Worm (Caenorhabditis elegans): Measurements from ENCODE around the gene K12B6.9.

K12B6.9 gene

ce11 chrV:6278117-6279081 is 14.1 kb downstream of the K12B6.9 start, which contains the start of gene fil-2 (continued):
- TF ChIP-seq dmd-9 (GFP tag; IDR thresholded peaks at IDR 0.05) (no peak), lin-13 (GFP tag; optimal IDR thresholded peaks at IDR 0.05) (no peak), ceh-28 (tag; optimal IDR thresholded peaks at IDR 0.05) (no peak), nhr-41 (GFP tag; IDR thresholded peaks at IDR 0.05) (no peak), unc-62 (GFP tag; optimal IDR thresholded peaks at IDR 0.05 in 1 of 2) (peak; percentile 50 to 58), unc-62 (tag; optimal IDR thresholded peaks at IDR 0.05) (no peak), spr-3 (GFP tag; optimal IDR thresholded peaks at IDR 0.05) (no peak), mes-2 (tag; optimal IDR thresholded peaks at IDR 0.05; ENCODE audit: poor library complexity, severe bottlenecking) (no peak), hlh-11 (tag; optimal IDR thresholded peaks at IDR 0.05) (no peak), mep-1 (tag; optimal IDR thresholded peaks at IDR 0.05) (peak; percentile 59), ama-1 (optimal IDR thresholded peaks at IDR 0.05) (peak; percentile 24), hif-1 (tag; optimal IDR thresholded peaks at IDR 0.05) (peak in 1 of 2 experiments; percentile 12), dmd-6 (GFP tag; IDR thresholded peaks at IDR 0.05) (peak; percentile 41; the same call in 1 of the 2 replicates), lin-38 (GFP tag; IDR thresholded peaks at IDR 0.05) (no peak), ceh-32 (tag; optimal IDR thresholded peaks at IDR 0.05; ENCODE audit: poor library complexity) (no peak), mxl-3 (GFP tag; optimal IDR thresholded peaks at IDR 0.05) (no peak), hlh-30 (tag; optimal IDR thresholded peaks at IDR 0.05; ENCODE audit: insufficient read depth) (peak; percentile 5), dve-1 (tag; optimal IDR thresholded peaks at IDR 0.05; ENCODE audit: insufficient read depth) (peak; percentile 69), lin-1 (GFP tag; IDR thresholded peaks at IDR 0.05) (no peak), ceh-82 (tag; optimal IDR thresholded peaks at IDR 0.05) (no peak), unc-39 (tag; optimal IDR thresholded peaks at IDR 0.05) (no peak), aly-2 (tag; optimal IDR thresholded peaks at IDR 0.05) (no peak), nhr-111 (GFP tag; optimal IDR thresholded peaks at IDR 0.05) (no peak), aha-1 (tag) (peak; percentile 75), Y5F2A.4 (GFP tag; optimal IDR thresholded peaks at IDR 0.05) (no peak), php-3 (GFP tag; IDR thresholded peaks at IDR 0.05) (no peak), F10B5.3 (tag; optimal IDR thresholded peaks at IDR 0.05) (no peak), Y105C5A.15 (GFP tag; IDR thresholded peaks at IDR 0.05) (no peak), nhr-76 (tag; optimal IDR thresholded peaks at IDR 0.05) (no peak), spr-1 (tag; optimal IDR thresholded peaks at IDR 0.05) (no peak), duxl-1 (tag; optimal IDR thresholded peaks at IDR 0.05; ENCODE audit: poor library complexity) (peak; percentile 54), fkh-10 (GFP tag; optimal IDR thresholded peaks at IDR 0.05) (no peak), sdz-12 (GFP tag; optimal IDR thresholded peaks at IDR 0.05) (peak; percentile 46), ZK546.5 (tag; optimal IDR thresholded peaks at IDR 0.05) (no peak), pha-4 (GFP tag; IDR thresholded peaks at IDR 0.05) (no peak; the same call in 1 of the 2 replicates), pha-4 (tag; optimal IDR thresholded peaks at IDR 0.05) (no peak), lsy-2 (tag; optimal IDR thresholded peaks at IDR 0.05) (peak in 1 of 2 experiments; percentile 10)

- TF ChIP-seq gei-8 (GFP tag; optimal IDR thresholded peaks at IDR 0.05) (no peak), mep-1 (tag; optimal IDR thresholded peaks at IDR 0.05) (peak; percentile 21), set-16 (GFP tag; IDR thresholded peaks at IDR 0.05) (no peak), dmd-6 (GFP tag; IDR thresholded peaks at IDR 0.05) (peak; percentile 24; the same call in 1 of the 2 replicates), aha-1 (tag) (peak; percentile 91), nhr-25 (tag; optimal IDR thresholded peaks at IDR 0.05; ENCODE audit: borderline replicate concordance, insufficient read depth) (no peak), nhr-77 (tag; optimal IDR thresholded peaks at IDR 0.05) (peak; percentile 46), sdz-12 (GFP tag; optimal IDR thresholded peaks at IDR 0.05) (peak; percentile 11), dve-1 (tag; optimal IDR thresholded peaks at IDR 0.05; ENCODE audit: insufficient read depth) (peak; percentile 23), hlh-11 (tag; optimal IDR thresholded peaks at IDR 0.05) (peak; percentile 17), ceh-20 (GFP tag; IDR thresholded peaks at IDR 0.05) (0 out of 2 replicates have a peak, but pooled peaks have one; percentile 6), mxl-3 (GFP tag; optimal IDR thresholded peaks at IDR 0.05) (peak; percentile 23), ztf-7 (tag; optimal IDR thresholded peaks at IDR 0.05) (no peak), daf-16 (GFP tag; optimal IDR thresholded peaks at IDR 0.05) (no peak), daf-16 (tag; optimal IDR thresholded peaks at IDR 0.05) (peak; percentile 65), lin-13 (GFP tag; optimal IDR thresholded peaks at IDR 0.05) (no peak), hlh-30 (tag; optimal IDR thresholded peaks at IDR 0.05; ENCODE audit: insufficient read depth) (peak; percentile 59), F44E2.7 (GFP tag; IDR thresholded peaks at IDR 0.05) (no peak), ZK546.5 (tag; optimal IDR thresholded peaks at IDR 0.05) (no peak), ztf-11 (tag; optimal IDR thresholded peaks at IDR 0.05) (no peak)
Measured at ce11 chrV:6277178-6277834, 15.2 kb downstream of the K12B6.9 start.

Measured in whole organism, L4 larva.